Worm (Caenorhabditis elegans): ENCODE measurements around the gene Y39H10B.3.

Y39H10B.3 gene

ce11 chrV:3702998-3703397 lies 32.4 kb downstream of the Y39H10B.3 start:
- TF ChIP-seq hmg-1.1 (GFP tag; IDR thresholded peaks at IDR 0.05), result peak; percentile 18; the same call in 1 of the 2 replicates
- TF ChIP-seq mes-2 (tag; optimal IDR thresholded peaks at IDR 0.05; ENCODE audit: poor library complexity, severe bottlenecking), result peak; percentile 39
- peak; percentile 9 for TF ChIP-seq dve-1 (tag; optimal IDR thresholded peaks at IDR 0.05; ENCODE audit: insufficient read depth)
- no peak for TF ChIP-seq set-16 (GFP tag; IDR thresholded peaks at IDR 0.05)
- TF ChIP-seq ama-1 (optimal IDR thresholded peaks at IDR 0.05), result no peak

- TF ChIP-seq fos-1 (tag; optimal IDR thresholded peaks at IDR 0.05) (no peak), ceh-44 (GFP tag; IDR thresholded peaks at IDR 0.05) (no peak), nhr-237 (tag; optimal IDR thresholded peaks at IDR 0.05) (no peak), vab-7 (GFP tag; IDR thresholded peaks at IDR 0.05) (no peak), nhr-42 (GFP tag; IDR thresholded peaks at IDR 0.05) (no peak), ceh-82 (tag; optimal IDR thresholded peaks at IDR 0.05) (no peak), F49E8.2 (tag; optimal IDR thresholded peaks at IDR 0.05; ENCODE audit: borderline replicate concordance) (no peak), F26F4.8 (GFP tag; conservative IDR thresholded peaks at IDR 0.05) (no peak), nhr-10 (tag; optimal IDR thresholded peaks at IDR 0.05) (no peak), Y5F2A.4 (GFP tag; optimal IDR thresholded peaks at IDR 0.05) (no peak), nhr-25 (tag; optimal IDR thresholded peaks at IDR 0.05; ENCODE audit: borderline replicate concordance, insufficient read depth) (no peak), mdl-1 (tag; optimal IDR thresholded peaks at IDR 0.05) (peak; percentile 18 to 20), hmg-1.1 (GFP tag; IDR thresholded peaks at IDR 0.05) (peak; percentile 93), F44E2.7 (GFP tag; IDR thresholded peaks at IDR 0.05) (no peak), lin-39 (tag; optimal IDR thresholded peaks at IDR 0.05) (no peak), egl-43 (GFP tag; IDR thresholded peaks at IDR 0.05) (peak; percentile 44; the same call in 1 of the 2 replicates), R02D3.7 (tag; optimal IDR thresholded peaks at IDR 0.05) (no peak), sdz-12 (GFP tag; optimal IDR thresholded peaks at IDR 0.05) (no peak), lsy-2 (tag; optimal IDR thresholded peaks at IDR 0.05) (peak in 1 of 2 experiments; percentile 66), lin-13 (GFP tag; optimal IDR thresholded peaks at IDR 0.05) (no peak), Y75B8A.6 (GFP tag; IDR thresholded peaks at IDR 0.05) (no peak), nhr-48 (tag; optimal IDR thresholded peaks at IDR 0.05) (peak; percentile 49), lin-38 (GFP tag; IDR thresholded peaks at IDR 0.05) (peak; percentile 41), zfp-3 (GFP tag; conservative IDR thresholded peaks at IDR 0.05) (no peak), D1046.2 (GFP tag; IDR thresholded peaks at IDR 0.05) (no peak), saeg-2 (GFP tag; IDR thresholded peaks at IDR 0.05) (no peak), ceh-62 (tag; optimal IDR thresholded peaks at IDR 0.05) (no peak), Y48G9A.11 (GFP tag; IDR thresholded peaks at IDR 0.05) (no peak), nhr-76 (tag; optimal IDR thresholded peaks at IDR 0.05) (no peak), nhr-6 (tag; optimal IDR thresholded peaks at IDR 0.05) (no peak), nhr-11 (tag; optimal IDR thresholded peaks at IDR 0.05) (no peak), hlh-30 (tag; optimal IDR thresholded peaks at IDR 0.05; ENCODE audit: insufficient read depth) (peak; percentile 76), snpc-4 (tag; optimal IDR thresholded peaks at IDR 0.05) (no peak), daf-19 (GFP tag; conservative IDR thresholded peaks at IDR 0.05) (no peak), ces-1 (GFP tag; optimal IDR thresholded peaks at IDR 0.05) (no peak), zag-1 (tag; optimal IDR thresholded peaks at IDR 0.05) (no peak), gei-8 (GFP tag; optimal IDR thresholded peaks at IDR 0.05) (no peak), lim-7 (GFP tag; IDR thresholded peaks at IDR 0.05) (no peak), dve-1 (tag; optimal IDR thresholded peaks at IDR 0.05; ENCODE audit: insufficient read depth) (peak; percentile 67), ceh-28 (tag; optimal IDR thresholded peaks at IDR 0.05) (no peak), zip-2 (tag; optimal IDR thresholded peaks at IDR 0.05) (no peak), daf-8 (GFP tag; IDR thresholded peaks at IDR 0.05) (no peak), mes-2 (tag; optimal IDR thresholded peaks at IDR 0.05; ENCODE audit: poor library complexity, severe bottlenecking) (peak; percentile 59), hif-1 (tag; optimal IDR thresholded peaks at IDR 0.05) (peak in 1 of 2 experiments; percentile 50), dmd-8 (GFP tag; IDR thresholded peaks at IDR 0.05) (0 out of 2 replicates have a peak, but pooled peaks have one; percentile 55), ceh-32 (tag; optimal IDR thresholded peaks at IDR 0.05; ENCODE audit: poor library complexity) (no peak), nhr-77 (tag; optimal IDR thresholded peaks at IDR 0.05) (no peak)
Measured at ce11 chrV:3703888-3704287, 33.3 kb downstream of the Y39H10B.3 start.
